Fruit fly (Drosophila melanogaster) whole organism, embryonic: Measurements from ENCODE around the gene Cul3.

Experiments used
- CG10366 ChIP-seq: fragments of 200-800 bp; sonication (Bioruptor generic); IDR thresholded peaks from 2 replicates; pipeline ENCODE4 v1.3.6; 2022; ENCODE audit warnings: missing biosample characterization, missing genetic modification characterization
- CG11093 ChIP-seq: fragments of 200-800 bp; sonication (Bioruptor generic); IDR thresholded peaks from 3 replicates; pipeline ENCODE4 v1.3.6; 2022; ENCODE audit warnings: missing biosample characterization, missing genetic modification characterization
- CG11504 ChIP-seq: fragments of 200-800 bp; sonication (Bioruptor generic); optimal IDR thresholded peaks from 3 replicates; lab custom pipeline; 2019; ENCODE audit warnings: missing biosample characterization, mild to moderate bottlenecking, missing genetic modification characterization, moderate library complexity
- CG11723 ChIP-seq: fragments of 200-800 bp; sonication (Bioruptor generic); optimal IDR thresholded peaks from 2 replicates; lab custom pipeline; 2017; ENCODE audit warnings: missing biosample characterization, mild to moderate bottlenecking, missing genetic modification characterization
- CG13424 ChIP-seq: fragments of 200-800 bp; sonication (Bioruptor generic); optimal IDR thresholded peaks from 2 replicates; lab custom pipeline; 2019; ENCODE audit warnings: missing biosample characterization, mild to moderate bottlenecking, missing genetic modification characterization, moderate library complexity
- CG15479 ChIP-seq: fragments of 200-800 bp; sonication (Bioruptor generic); optimal IDR thresholded peaks from 3 replicates; lab custom pipeline; 2019; ENCODE audit warnings: missing biosample characterization, mild to moderate bottlenecking, missing genetic modification characterization, moderate library complexity
- CG16813 ChIP-seq: fragments of 200-800 bp; sonication (Bioruptor generic); IDR thresholded peaks from 3 replicates; pipeline ENCODE4 v1.3.6; 2022; ENCODE audit warnings: missing biosample characterization, missing genetic modification characterization; ENCODE audit not compliant: partially characterized antibody
- CG18262 ChIP-seq: fragments of 200-800 bp; optimal IDR thresholded peaks from 3 replicates; lab custom pipeline; 2019; ENCODE audit warnings: missing biosample characterization, mild to moderate bottlenecking, missing genetic modification characterization, moderate library complexity
- CG18476 ChIP-seq: fragments of 200-800 bp; sonication (Bioruptor generic); optimal IDR thresholded peaks from 2 replicates; lab custom pipeline; 2016; ENCODE audit warnings: missing biosample characterization, mild to moderate bottlenecking, missing genetic modification characterization
- CG18599 ChIP-seq: fragments of 200-800 bp; sonication (Bioruptor generic); optimal IDR thresholded peaks from 3 replicates; lab custom pipeline; 2017; ENCODE audit warnings: missing biosample characterization, missing genetic modification characterization, mild to moderate bottlenecking, moderate library complexity, missing genetic modification reagents
- CG18764 ChIP-seq: fragments of 200-800 bp; sonication (Bioruptor generic); optimal IDR thresholded peaks from 3 replicates; lab custom pipeline; 2016; ENCODE audit warnings: missing biosample characterization, missing genetic modification characterization
- CG3065 ChIP-seq: fragments of 200-800 bp; sonication (Bioruptor generic); optimal IDR thresholded peaks from 2 replicates; lab custom pipeline; 2016; ENCODE audit warnings: missing biosample characterization, missing genetic modification characterization
- CG31224 ChIP-seq: fragments of 200-800 bp; sonication (Bioruptor generic); IDR thresholded peaks from 2 replicates; pipeline ENCODE4 v1.3.6; 2022; ENCODE audit warnings: missing biosample characterization, missing genetic modification characterization
- CG32532 ChIP-seq: fragments of 200-800 bp; sonication (Bioruptor generic); IDR thresholded peaks from 2 replicates; pipeline ENCODE4 v1.3.6; 2022; ENCODE audit warnings: missing biosample characterization, missing genetic modification characterization
- CG32772 ChIP-seq: fragments of 200-800 bp; sonication (Bioruptor generic); IDR thresholded peaks from 2 replicates; pipeline ENCODE4 v1.3.6; 2022; ENCODE audit warnings: missing biosample characterization, missing genetic modification characterization
- CG3726 ChIP-seq: fragments of 200-800 bp; sonication (Bioruptor generic); IDR thresholded peaks from 3 replicates; pipeline ENCODE4, ENCODE4 v1.3.6; 2022; ENCODE audit warnings: missing biosample characterization, missing genetic modification characterization
- CG43689 ChIP-seq: fragments of 200-800 bp; sonication (Bioruptor generic); IDR thresholded peaks from 2 replicates; pipeline ENCODE4 v1.3.6; 2022; ENCODE audit warnings: missing biosample characterization, missing genetic modification characterization
- CG4404 ChIP-seq: fragments of 200-800 bp; sonication (Bioruptor generic); IDR thresholded peaks from 2 replicates; pipeline ENCODE4 v1.3.6; 2022; ENCODE audit warnings: missing biosample characterization, missing genetic modification characterization
- CG7271 ChIP-seq: fragments of 200-800 bp; sonication (Bioruptor generic); optimal IDR thresholded peaks from 2 replicates; lab custom pipeline; 2018; ENCODE audit warnings: missing biosample characterization, mild to moderate bottlenecking, missing genetic modification characterization, moderate library complexity
- D19B ChIP-seq: fragments of 200-800 bp; sonication (Bioruptor generic); optimal IDR thresholded peaks from 2 replicates; lab custom pipeline; 2017; ENCODE audit warnings: missing biosample characterization, mild to moderate bottlenecking, missing genetic modification characterization
- Deaf1 ChIP-seq: fragments of 200-800 bp; optimal IDR thresholded peaks from 3 replicates; lab custom pipeline; 2019; ENCODE audit warnings: missing biosample characterization, mild to moderate bottlenecking, missing genetic modification characterization, moderate library complexity
- ERR ChIP-seq: fragments of 200-800 bp; sonication (Bioruptor generic); optimal IDR thresholded peaks from 2 replicates; lab custom pipeline; 2016; ENCODE audit warnings: missing biosample characterization, missing genetic modification characterization
- Ets97D ChIP-seq: fragments of 200-800 bp; sonication (Bioruptor generic); optimal IDR thresholded peaks from 3 replicates; lab custom pipeline; 2016; ENCODE audit warnings: missing biosample characterization, missing genetic modification characterization
- HLH3B ChIP-seq: fragments of 200-800 bp; sonication (Bioruptor generic); IDR thresholded peaks from 2 replicates; pipeline ENCODE4 v1.3.6; 2022; ENCODE audit warnings: missing biosample characterization, missing genetic modification characterization
- Lhr ChIP-seq: fragments of 200-800 bp; sonication (Bioruptor generic); optimal IDR thresholded peaks from 3 replicates; lab custom pipeline; 2017; ENCODE audit warnings: mild to moderate bottlenecking, missing biosample characterization, missing genetic modification reagents, missing genetic modification characterization
- Mad ChIP-seq: fragments of 200-800 bp; sonication (Bioruptor generic); optimal IDR thresholded peaks from 2 replicates; lab custom pipeline; 2016; ENCODE audit warnings: missing biosample characterization, missing genetic modification characterization
- NK7.1 ChIP-seq: fragments of 200-800 bp; sonication (Bioruptor generic); optimal IDR thresholded peaks from 3 replicates; lab custom pipeline; 2016; ENCODE audit warnings: missing biosample characterization, missing genetic modification characterization
- Nf-YC ChIP-seq: fragments of 200-800 bp; optimal IDR thresholded peaks from 3 replicates; lab custom pipeline; 2019; ENCODE audit warnings: missing biosample characterization, mild to moderate bottlenecking, missing genetic modification characterization, moderate library complexity
- NfI ChIP-seq: fragments of 200-800 bp; sonication (Bioruptor generic); optimal IDR thresholded peaks from 3 replicates; lab custom pipeline; 2018; ENCODE audit warnings: missing biosample characterization, mild to moderate bottlenecking, missing genetic modification characterization, moderate library complexity
- PHDP ChIP-seq: fragments of 200-800 bp; sonication (Bioruptor generic); optimal IDR thresholded peaks from 3 replicates; lab custom pipeline; 2018; ENCODE audit warnings: missing biosample characterization, mild to moderate bottlenecking, missing genetic modification characterization, moderate library complexity
- Pdp1 ChIP-seq, 2 experiments: fragments of 200-800 bp; sonication (Bioruptor generic); optimal IDR thresholded peaks; 3 replicates each; lab custom pipeline; 2016; ENCODE audit warnings: missing biosample characterization in 2 of 2, missing genetic modification characterization in 2 of 2, mild to moderate bottlenecking in 1 of 2, moderate library complexity in 1 of 2
- Ptx1 ChIP-seq: fragments of 200-800 bp; sonication (Bioruptor generic); IDR thresholded peaks from 2 replicates; pipeline ENCODE4 v1.3.6; 2022; ENCODE audit warnings: missing biosample characterization, missing genetic modification characterization
- Sin3A ChIP-seq: fragments of >200 bp; optimal IDR thresholded peaks from 2 replicates; lab custom pipeline; 2018
- Spps ChIP-seq: fragments of 200-800 bp; sonication (Bioruptor generic); optimal IDR thresholded peaks from 2 replicates; lab custom pipeline; 2018; ENCODE audit warnings: missing biosample characterization, mild to moderate bottlenecking, missing genetic modification characterization
- Sry-δ ChIP-seq: fragments of 200-800 bp; sonication (Bioruptor generic); optimal IDR thresholded peaks from 2 replicates; lab custom pipeline; 2016; ENCODE audit warnings: missing biosample characterization, missing genetic modification characterization
- Tbp ChIP-seq: fragments of >200 bp; optimal IDR thresholded peaks from 2 replicates; lab custom pipeline; 2018; ENCODE audit warnings: missing biosample characterization, missing genetic modification characterization
- Xrp1 ChIP-seq: fragments of 200-800 bp; sonication (Bioruptor generic); IDR thresholded peaks from 2 replicates; pipeline ENCODE4 v1.3.6; 2022; ENCODE audit warnings: missing biosample characterization, missing genetic modification characterization
- bcd ChIP-seq: fragments of 200-800 bp; sonication (Bioruptor generic); optimal IDR thresholded peaks from 2 replicates; lab custom pipeline; 2017; ENCODE audit warnings: missing biosample characterization, mild to moderate bottlenecking, missing genetic modification characterization
- chinmo ChIP-seq: fragments of 200-800 bp; sonication (Bioruptor generic); IDR thresholded peaks from 4 replicates; pipeline ENCODE4 v1.3.6; 2022; ENCODE audit warnings: missing biosample characterization, missing genetic modification characterization; ENCODE audit not compliant: partially characterized antibody
- dan ChIP-seq: fragments of 200-800 bp; sonication (Bioruptor generic); IDR thresholded peaks from 2 replicates; pipeline ENCODE4 v1.3.6; 2022; ENCODE audit warnings: missing biosample characterization, missing genetic modification characterization
- ems ChIP-seq: fragments of 200-800 bp; sonication (Bioruptor generic); optimal IDR thresholded peaks from 3 replicates; lab custom pipeline; 2016; ENCODE audit warnings: missing biosample characterization, missing genetic modification characterization
- gcm2 ChIP-seq: fragments of 200-800 bp; sonication (Bioruptor generic); optimal IDR thresholded peaks from 2 replicates; lab custom pipeline; 2016; ENCODE audit warnings: missing biosample characterization, missing genetic modification characterization
- hb ChIP-seq: fragments of 200-800 bp; sonication (Bioruptor generic); IDR thresholded peaks from 3 replicates; pipeline ENCODE4 v1.3.6; 2022; ENCODE audit warnings: missing biosample characterization, missing genetic modification characterization; ENCODE audit not compliant: partially characterized antibody
- her ChIP-seq: fragments of 200-800 bp; sonication (Bioruptor generic); optimal IDR thresholded peaks from 2 replicates; lab custom pipeline; 2016; ENCODE audit warnings: missing biosample characterization, missing genetic modification characterization
- kah ChIP-seq: fragments of 200-800 bp; sonication (Bioruptor generic); optimal IDR thresholded peaks from 2 replicates; lab custom pipeline; 2018; ENCODE audit warnings: missing biosample characterization, mild to moderate bottlenecking, missing genetic modification characterization
- otp ChIP-seq: fragments of 200-800 bp; sonication (Bioruptor generic); IDR thresholded peaks from 3 replicates; pipeline ENCODE4, ENCODE4 v1.3.6; 2022; ENCODE audit warnings: missing biosample characterization, missing genetic modification characterization
- slbo ChIP-seq: fragments of 200-800 bp; sonication (Bioruptor generic); IDR thresholded peaks from 2 replicates; pipeline ENCODE4 v1.3.6; 2022; ENCODE audit warnings: missing biosample characterization, missing genetic modification characterization
- tgo ChIP-seq: fragments of 200-800 bp; sonication (Bioruptor generic); IDR thresholded peaks from 3 replicates; pipeline ENCODE4 v1.3.6; 2022; ENCODE audit warnings: missing biosample characterization, missing genetic modification characterization
- tna ChIP-seq: fragments of 200-800 bp; sonication (Bioruptor generic); IDR thresholded peaks from 2 replicates; pipeline ENCODE4 v1.3.6; 2022; ENCODE audit warnings: missing biosample characterization, missing genetic modification characterization; ENCODE audit not compliant: partially characterized antibody
- zen ChIP-seq: fragments of 200-800 bp; sonication (Bioruptor generic); optimal IDR thresholded peaks from 3 replicates; lab custom pipeline; 2018; ENCODE audit warnings: missing biosample characterization, mild to moderate bottlenecking, missing genetic modification characterization, moderate library complexity
- zen2 ChIP-seq: fragments of 200-800 bp; sonication (Bioruptor generic); IDR thresholded peaks from 3 replicates; pipeline ENCODE4 v1.3.6; 2022; ENCODE audit warnings: missing biosample characterization, missing genetic modification characterization; ENCODE audit not compliant: partially characterized antibody

Gene Cul3

dm6 chr2L:15254229-15254861 lies 17.5 kb downstream of the Cul3 start (continued):
- TF ChIP-seq CG7271 (tag; lab: Kevin White, UChicago) (no peak), CG18262 (tag; lab: Kevin White, UChicago) (peak; percentile 60), zen (peak; percentile 19), CG4404 (GFP tag; lab: Robert Waterston, UW) (no peak), CG16813 (GFP tag; lab: Robert Waterston, UW) (no peak), CG43689 (GFP tag; lab: Robert Waterston, UW) (no peak), D19B (GFP tag; lab: Kevin White, UChicago) (peak; percentile 10), CG10366 (GFP tag; lab: Robert Waterston, UW) (peak; percentile 62), Deaf1 (tag; lab: Kevin White, UChicago) (no peak), ERR (GFP tag; lab: Kevin White, UChicago) (peak; percentile 27), HLH3B (GFP tag; lab: Robert Waterston, UW) (peak; percentile 40; the same call in 1 of the 2 replicates), Tbp (GFP tag; lab: Kevin White, UChicago) (no peak), slbo (GFP tag; lab: Robert Waterston, UW) (peak; percentile 61), dan (GFP tag; lab: Robert Waterston, UW) (no peak), Ets97D (GFP tag; lab: Kevin White, UChicago) (no peak), Nf-YC (no peak), CG3726 (GFP tag; lab: Robert Waterston, UW) (no peak), CG31224 (peak; percentile 29; the same call in 1 of the 2 replicates), CG11504 (tag; lab: Kevin White, UChicago) (no peak), NK7.1 (no peak), kah (GFP tag; lab: Kevin White, UChicago) (no peak), gcm2 (GFP tag; lab: Kevin White, UChicago) (no peak), CG11093 (GFP tag; lab: Robert Waterston, UW) (no peak), Mad (GFP tag; lab: Kevin White, UChicago) (no peak), zen2 (GFP tag; lab: Robert Waterston, UW) (no peak), CG15479 (GFP tag; lab: Kevin White, UChicago) (no peak), Xrp1 (GFP tag; lab: Robert Waterston, UW) (peak; percentile 70), Spps (tag; lab: Kevin White, UChicago) (no peak), NfI (GFP tag; lab: Kevin White, UChicago) (no peak), CG32532 (GFP tag; lab: Robert Waterston, UW) (peak; percentile 62), CG11723 (GFP tag; lab: Kevin White, UChicago) (no peak), bcd (GFP tag; lab: Kevin White, UChicago) (peak; percentile 51), tna (GFP tag; lab: Robert Waterston, UW) (no peak), CG3065 (GFP tag; lab: Kevin White, UChicago) (no peak), PHDP (tag; lab: Kevin White, UChicago) (peak; percentile 33), CG32772 (no peak), Sry-δ (peak; percentile 4), her (GFP tag; lab: Kevin White, UChicago) (peak; percentile 2), Pdp1 (GFP tag; optimal IDR thresholded peaks at IDR 0.05; lab: Kevin White, UChicago) (no peak), CG18476 (GFP tag; lab: Kevin White, UChicago) (peak; percentile 21), Ptx1 (GFP tag; lab: Robert Waterston, UW) (peak; percentile 79), Sin3A (lab: Kevin White, UChicago) (no peak), hb (no peak), CG18599 (GFP tag; lab: Kevin White, UChicago) (peak; percentile 26), CG18764 (GFP tag; lab: Kevin White, UChicago) (peak; percentile 13), otp (no peak), ems (no peak), Lhr (GFP tag; lab: Kevin White, UChicago) (no peak), CG13424 (tag; lab: Kevin White, UChicago) (peak; percentile 45), chinmo (GFP tag; lab: Robert Waterston, UW) (no peak), tgo (GFP tag; lab: Robert Waterston, UW) (peak; percentile 56; the same call in 2 of the 3 replicates)
